Worm (Caenorhabditis elegans): ENCODE results near the gene F40G12.5.

Gene F40G12.5

ce11 chrV:14243904-14244303 lies 26.7 kb downstream of the F40G12.5 start, which contains the start of gene sre-7:
TSS of gene sre-7 (plus strand) at chrV:14244204.
- TF ChIP-seq nhr-28 (tag; optimal IDR thresholded peaks at IDR 0.05) (no peak), vab-15 (tag; optimal IDR thresholded peaks at IDR 0.05) (no peak), swsn-7 (tag; optimal IDR thresholded peaks at IDR 0.05) (no peak), grh-1 (GFP tag; IDR thresholded peaks at IDR 0.05) (no peak)

ce11 chrV:14240694-14241201 lies 29.9 kb downstream of the F40G12.5 start, which contains the start of gene K02E11.10:
TSS of gene K02E11.10 (minus strand) at chrV:14241151.
- TF ChIP-seq ceh-8 (GFP tag; optimal IDR thresholded peaks at IDR 0.05) = peak; percentile 25
- no peak for TF ChIP-seq zag-1 (tag; optimal IDR thresholded peaks at IDR 0.05)

ce11 chrV:14235942-14236341 lies 34.7 kb downstream of the F40G12.5 start, which contains the start of gene ent-3:
TSS of gene ent-3 (minus strand) at chrV:14236042.
- no peak for TF ChIP-seq zag-1 (tag; optimal IDR thresholded peaks at IDR 0.05)
- no peak for TF ChIP-seq nhr-90 (tag; optimal IDR thresholded peaks at IDR 0.05; ENCODE audit: poor library complexity)
- TF ChIP-seq mab-9 (GFP tag; IDR thresholded peaks at IDR 0.05) = no peak
- no peak for TF ChIP-seq nhr-76 (tag; optimal IDR thresholded peaks at IDR 0.05)
- TF ChIP-seq sup-37 (GFP tag; optimal IDR thresholded peaks at IDR 0.05) = no peak
- no peak for TF ChIP-seq fkh-4 (tag; optimal IDR thresholded peaks at IDR 0.05; ENCODE audit: borderline replicate concordance)
- no peak for TF ChIP-seq aha-1 (tag; optimal IDR thresholded peaks at IDR 0.05)
- no peak for TF ChIP-seq ceh-82 (tag; optimal IDR thresholded peaks at IDR 0.05)
- no peak for TF ChIP-seq nhr-20 (tag; optimal IDR thresholded peaks at IDR 0.05)
- no peak for TF ChIP-seq nhr-84 (tag; optimal IDR thresholded peaks at IDR 0.05)
- TF ChIP-seq skn-1 (tag; optimal IDR thresholded peaks at IDR 0.05) = no peak
- TF ChIP-seq C16A3.4 (tag; optimal IDR thresholded peaks at IDR 0.05) = no peak

ce11 chrV:14231656-14232055 lies 39.0 kb downstream of the F40G12.5 start:
- TF ChIP-seq fkh-8 (tag; optimal IDR thresholded peaks at IDR 0.05) = no peak
- no peak for TF ChIP-seq nhr-20 (tag; optimal IDR thresholded peaks at IDR 0.05)
- TF ChIP-seq nhr-85 (tag) = peak; percentile 37
- TF ChIP-seq blmp-1 (tag; optimal IDR thresholded peaks at IDR 0.05) = peak; percentile 33
- TF ChIP-seq swsn-7 (tag; optimal IDR thresholded peaks at IDR 0.05) = no peak
- no peak for TF ChIP-seq unc-130 (tag; optimal IDR thresholded peaks at IDR 0.05)
- no peak for TF ChIP-seq lir-3 (tag; optimal IDR thresholded peaks at IDR 0.05; ENCODE audit: poor library complexity)
- TF ChIP-seq irx-1 (tag; optimal IDR thresholded peaks at IDR 0.05) = no peak
- no peak for TF ChIP-seq pqm-1 (tag; optimal IDR thresholded peaks at IDR 0.05)

ce11 chrV:14230788-14231583 lies 39.6 kb downstream of the F40G12.5 start:
- TF ChIP-seq fkh-10 (GFP tag; optimal IDR thresholded peaks at IDR 0.05) (no peak), efl-1 (optimal IDR thresholded peaks at IDR 0.05) (no peak), efl-1 (GFP tag; optimal IDR thresholded peaks at IDR 0.05 in 1 of 2) (no peak), sox-4 (tag; optimal IDR thresholded peaks at IDR 0.05) (no peak), elt-2 (tag; optimal IDR thresholded peaks at IDR 0.05) (no peak), dsc-1 (tag; optimal IDR thresholded peaks at IDR 0.05) (peak; percentile 1), unc-130 (tag; optimal IDR thresholded peaks at IDR 0.05) (no peak), egl-13 (tag; optimal IDR thresholded peaks at IDR 0.05) (no peak), rnt-1 (tag; optimal IDR thresholded peaks at IDR 0.05) (peak; percentile 37), blmp-1 (tag; optimal IDR thresholded peaks at IDR 0.05) (peak; percentile 75), fkh-4 (tag; optimal IDR thresholded peaks at IDR 0.05; ENCODE audit: borderline replicate concordance) (no peak), nhr-76 (tag; optimal IDR thresholded peaks at IDR 0.05) (no peak), nhr-90 (tag; optimal IDR thresholded peaks at IDR 0.05; ENCODE audit: poor library complexity) (peak; percentile 20)
